Worm (Caenorhabditis elegans) whole organism, L3 larva: ENCODE results near the gene gcy-37.

Experiments used
- aly-2 ChIP-seq: fragments of 150-350 bp; optimal IDR thresholded peaks from 2 replicates; lab custom pipeline; 2014; ENCODE audit warnings: missing biosample characterization, missing genetic modification characterization
- egl-27 ChIP-seq: sonication (generic microtip); optimal IDR thresholded peaks from 4 replicates; lab custom pipeline; 2017; ENCODE audit warnings: missing biosample characterization, missing genetic modification reagents, missing genetic modification characterization
- elt-2 ChIP-seq: sonication (generic microtip); optimal IDR thresholded peaks from 2 replicates; lab custom pipeline; 2016; ENCODE audit warnings: missing genetic modification reagents, mild to moderate bottlenecking, missing genetic modification characterization, missing compliant biosample characterization
- nhr-67 ChIP-seq: fragments of 150-350 bp; optimal IDR thresholded peaks from 2 replicates; lab custom pipeline; 2014; ENCODE audit warnings: missing biosample characterization, missing genetic modification characterization
- snpc-4 ChIP-seq: fragments of 150-350 bp; optimal IDR thresholded peaks from 2 replicates; lab custom pipeline; 2014; ENCODE audit warnings: missing biosample characterization, missing genetic modification characterization

ce11 chrIV:2170332-2170731 is 11.4 kb upstream of the gcy-37 start:
- TF ChIP-seq nhr-67 (tag; lab: Kevin White, UChicago) = no peak
- no peak for TF ChIP-seq egl-27 (tag; lab: Kevin White, UChicago)
- TF ChIP-seq aly-2 (tag; lab: Kevin White, UChicago) = no peak
- TF ChIP-seq snpc-4 = no peak
- TF ChIP-seq elt-2 = no peak
